Fruit fly (Drosophila melanogaster) whole organism, adult: ENCODE measurements around the gene CG10097.

Experiments
- CG14711 ChIP-seq: fragments of 200-800 bp; sonication (Bioruptor generic); optimal IDR thresholded peaks from 2 replicates; lab custom pipeline; 2018; ENCODE audit warnings: missing biosample characterization, mild to moderate bottlenecking, missing genetic modification characterization, moderate library complexity
- Clk ChIP-seq: fragments of 200-800 bp; sonication (Bioruptor generic); optimal IDR thresholded peaks from 2 replicates; lab custom pipeline; 2017; ENCODE audit warnings: missing biosample characterization, missing genetic modification characterization

- TF ChIP-seq CG14711 = peak; percentile 91
- peak; percentile 32 for TF ChIP-seq Clk (GFP tag; lab: Kevin White, UChicago)
These were observed 38.0 kb upstream of the CG10097 start, which contains the start of the genes Aos1 and Srlp for dm6 chr3R:12433764-12434163.
